Worm (Caenorhabditis elegans) whole organism, L1 larva: ENCODE measurements around the gene flp-21.

Experiments used
- C34B4.2 ChIP-seq: sonication (generic microtip); optimal IDR thresholded peaks from 2 replicates; lab custom pipeline; 2017; ENCODE audit warnings: mild to moderate bottlenecking, missing genetic modification characterization, missing compliant biosample characterization
- F16B12.6 ChIP-seq: fragments of 150-350 bp; optimal IDR thresholded peaks from 2 replicates; lab custom pipeline; 2014; ENCODE audit warnings: missing biosample characterization, missing genetic modification characterization
- aha-1 ChIP-seq: fragments of 150-350 bp; optimal IDR thresholded peaks from 2 replicates; lab custom pipeline; 2014; ENCODE audit warnings: missing biosample characterization, missing genetic modification characterization
- aly-2 ChIP-seq: fragments of 150-350 bp; optimal IDR thresholded peaks from 2 replicates; lab custom pipeline; 2014; ENCODE audit warnings: missing biosample characterization, missing genetic modification characterization
- ama-1 ChIP-seq: fragments of 150-350 bp; optimal IDR thresholded peaks from 2 replicates; lab custom pipeline; 2014
- blmp-1 ChIP-seq: fragments of 150-350 bp; optimal IDR thresholded peaks from 2 replicates; lab custom pipeline; 2014; ENCODE audit warnings: missing biosample characterization, missing genetic modification characterization
- ceh-82 ChIP-seq, 3 experiments: fragments of 150-350 bp in 1 of 3; sonication (generic microtip) in 2 of 3; optimal IDR thresholded peaks; 2 replicates each; lab custom pipeline; 2014 to 2017; ENCODE audit warnings: missing biosample characterization in 3 of 3, missing genetic modification characterization in 3 of 3
- ceh-90 ChIP-seq: sonication (generic microtip); optimal IDR thresholded peaks from 2 replicates; lab custom pipeline; 2016; ENCODE audit warnings: missing genetic modification characterization, missing compliant biosample characterization
- dpl-1 ChIP-seq, 3 experiments: fragments of 150-350 bp in 2 of 3; sonication (generic microtip) in 1 of 3; optimal IDR thresholded peaks; 2 replicates each; lab custom pipeline; 2014 to 2017; ENCODE audit warnings: missing biosample characterization in 3 of 3, missing genetic modification characterization in 3 of 3, missing genetic modification reagents in 3 of 3
- dsc-1 ChIP-seq: sonication (generic microtip); optimal IDR thresholded peaks from 2 replicates; lab custom pipeline; 2016; ENCODE audit warnings: mild to moderate bottlenecking, missing genetic modification characterization, missing compliant biosample characterization
- efl-3 ChIP-seq: fragments of 200-800 bp; sonication (Bioruptor generic); optimal IDR thresholded peaks from 2 replicates; lab custom pipeline; 2018; ENCODE audit warnings: mild to moderate bottlenecking, missing genetic modification characterization, missing compliant biosample characterization
- elt-3 ChIP-seq, 6 experiments: fragments of 150-350 bp in 1 of 6; sonication (generic microtip); optimal IDR thresholded peaks; 2 replicates each; lab custom pipeline; 2017 to 2018; ENCODE audit warnings: missing biosample characterization in 6 of 6, missing genetic modification characterization in 6 of 6, inconsistent platforms in 1 of 6
- ets-5 ChIP-seq: fragments of 200-800 bp; sonication (Bioruptor generic); IDR thresholded peaks from 2 replicates; pipeline ENCODE4 v1.3.6; 2022; ENCODE audit warnings: missing genetic modification characterization, missing compliant biosample characterization
- fkh-10 ChIP-seq: sonication (generic microtip); optimal IDR thresholded peaks from 2 replicates; lab custom pipeline; 2017; ENCODE audit warnings: missing biosample characterization, missing genetic modification reagents, missing genetic modification characterization
- fkh-8 ChIP-seq: sonication (generic microtip); optimal IDR thresholded peaks from 2 replicates; lab custom pipeline; 2016; ENCODE audit warnings: mild to moderate bottlenecking, missing genetic modification characterization, missing compliant biosample characterization
- fos-1 ChIP-seq: fragments of 150-350 bp; optimal IDR thresholded peaks from 2 replicates; lab custom pipeline; 2014; ENCODE audit warnings: missing biosample characterization, missing genetic modification characterization
- grh-1 ChIP-seq: fragments of 200-800 bp; sonication (Bioruptor generic); IDR thresholded peaks from 2 replicates; pipeline ENCODE4 v1.3.6; 2022; ENCODE audit warnings: missing genetic modification reagents, missing genetic modification characterization, missing compliant biosample characterization
- hlh-17 ChIP-seq: fragments of 200-800 bp; sonication (Bioruptor generic); optimal IDR thresholded peaks from 2 replicates; lab custom pipeline; 2018; ENCODE audit warnings: missing genetic modification characterization, mild to moderate bottlenecking, missing compliant biosample characterization, moderate library complexity, borderline replicate concordance
- hlh-4 ChIP-seq: sonication (generic microtip); optimal IDR thresholded peaks from 2 replicates; lab custom pipeline; 2016; ENCODE audit warnings: mild to moderate bottlenecking, missing genetic modification characterization, missing compliant biosample characterization
- hpl-2 ChIP-seq: fragments of 150-350 bp; optimal IDR thresholded peaks from 2 replicates; lab custom pipeline; 2014; ENCODE audit warnings: missing biosample characterization, missing genetic modification reagents, missing genetic modification characterization
- irx-1 ChIP-seq: sonication (generic microtip); optimal IDR thresholded peaks from 2 replicates; lab custom pipeline; 2016; ENCODE audit warnings: missing genetic modification characterization, missing compliant biosample characterization
- isw-1 ChIP-seq: fragments of 200-800 bp; sonication (Bioruptor generic); IDR thresholded peaks from 2 replicates; pipeline ENCODE4 v1.3.6; 2022; ENCODE audit warnings: missing genetic modification characterization, missing compliant biosample characterization
- lin-13 ChIP-seq: fragments of 150-350 bp; optimal IDR thresholded peaks from 2 replicates; lab custom pipeline; 2014; ENCODE audit warnings: missing biosample characterization, missing genetic modification reagents, missing genetic modification characterization
- lin-14 ChIP-seq: fragments of 200-800 bp; sonication (Bioruptor generic); optimal IDR thresholded peaks from 2 replicates; lab custom pipeline; 2018; ENCODE audit warnings: mild to moderate bottlenecking, missing genetic modification characterization, moderate library complexity, missing compliant biosample characterization
- lin-15B ChIP-seq: fragments of 150-350 bp; sonication (generic microtip); optimal IDR thresholded peaks from 3 replicates; lab custom pipeline; 2014; ENCODE audit warnings: missing biosample characterization, missing genetic modification characterization
- lin-35 ChIP-seq, 2 experiments: fragments of 150-350 bp; optimal IDR thresholded peaks; 2 replicates each; lab custom pipeline; 2014; ENCODE audit warnings: missing biosample characterization in 2 of 2, missing genetic modification characterization in 2 of 2, missing genetic modification reagents in 2 of 2
- lir-3 ChIP-seq: sonication (generic microtip); optimal IDR thresholded peaks from 2 replicates; lab custom pipeline; 2016; ENCODE audit warnings: mild to moderate bottlenecking, missing genetic modification characterization, moderate library complexity, missing compliant biosample characterization; ENCODE audit not compliant: poor library complexity
- lsy-2 ChIP-seq, 2 experiments: fragments of 150-350 bp; optimal IDR thresholded peaks; 2 replicates each; lab custom pipeline; 2014; ENCODE audit warnings: missing biosample characterization in 2 of 2, missing genetic modification characterization in 2 of 2
- mab-9 ChIP-seq: fragments of 200-800 bp; sonication (Bioruptor generic); IDR thresholded peaks from 2 replicates; pipeline ENCODE4 v1.3.6; 2022; ENCODE audit warnings: missing genetic modification reagents, missing genetic modification characterization, missing compliant biosample characterization
- mef-2 ChIP-seq: fragments of 150-350 bp; optimal IDR thresholded peaks from 2 replicates; lab custom pipeline; 2014; ENCODE audit warnings: missing biosample characterization, missing genetic modification characterization
- nhr-11 ChIP-seq: fragments of 150-350 bp; optimal IDR thresholded peaks from 2 replicates; lab custom pipeline; 2014; ENCODE audit warnings: missing biosample characterization, missing genetic modification characterization
- nhr-12 ChIP-seq: sonication (generic microtip); optimal IDR thresholded peaks from 2 replicates; lab custom pipeline; 2017; ENCODE audit warnings: missing biosample characterization, missing genetic modification characterization
- nhr-19 ChIP-seq: fragments of 200-800 bp; sonication (Bioruptor generic); conservative IDR thresholded peaks from 2 replicates; pipeline ENCODE4 v1.3.6; 2022; ENCODE audit warnings: missing genetic modification characterization, missing compliant biosample characterization
- nhr-20 ChIP-seq: sonication (generic microtip); optimal IDR thresholded peaks from 2 replicates; lab custom pipeline; 2016; ENCODE audit warnings: mild to moderate bottlenecking, missing genetic modification characterization, missing compliant biosample characterization
- nhr-237 ChIP-seq: fragments of 150-350 bp; optimal IDR thresholded peaks from 2 replicates; lab custom pipeline; 2014; ENCODE audit warnings: missing biosample characterization, missing genetic modification characterization
- nhr-28 ChIP-seq: fragments of 150-350 bp; optimal IDR thresholded peaks from 2 replicates; lab custom pipeline; 2014; ENCODE audit warnings: missing biosample characterization, missing genetic modification characterization
- nhr-71 ChIP-seq: sonication (generic microtip); optimal IDR thresholded peaks from 2 replicates; lab custom pipeline; 2016; ENCODE audit warnings: mild to moderate bottlenecking, missing genetic modification characterization, moderate library complexity, missing compliant biosample characterization
- nhr-77 ChIP-seq: fragments of 150-350 bp; optimal IDR thresholded peaks from 2 replicates; lab custom pipeline; 2014; ENCODE audit warnings: missing biosample characterization, missing genetic modification characterization
- nhr-84 ChIP-seq: sonication (generic microtip); optimal IDR thresholded peaks from 2 replicates; lab custom pipeline; 2017; ENCODE audit warnings: missing biosample characterization, missing genetic modification characterization
- nhr-85 ChIP-seq: sonication (generic microtip); peaks from one replicate; lab custom pipeline; 2016; ENCODE audit warnings: missing genetic modification characterization, inconsistent platforms, missing compliant biosample characterization
- nhr-90 ChIP-seq: sonication (generic microtip); optimal IDR thresholded peaks from 2 replicates; lab custom pipeline; 2016; ENCODE audit warnings: mild to moderate bottlenecking, missing genetic modification characterization, missing compliant biosample characterization; ENCODE audit not compliant: poor library complexity
- pag-3 ChIP-seq: sonication (generic microtip); optimal IDR thresholded peaks from 2 replicates; lab custom pipeline; 2017; ENCODE audit warnings: missing genetic modification characterization, mild to moderate bottlenecking, missing compliant biosample characterization, antibody characterized with exemption, borderline replicate concordance; ENCODE audit not compliant: insufficient read depth
- pqm-1 ChIP-seq: sonication (generic microtip); optimal IDR thresholded peaks from 3 replicates; lab custom pipeline; 2017; ENCODE audit warnings: missing biosample characterization, missing genetic modification characterization
- rnt-1 ChIP-seq: sonication (generic microtip); optimal IDR thresholded peaks from 2 replicates; lab custom pipeline; 2016; ENCODE audit warnings: mild to moderate bottlenecking, missing genetic modification characterization, moderate library complexity, missing compliant biosample characterization
- skn-1 ChIP-seq: fragments of 150-350 bp; optimal IDR thresholded peaks from 2 replicates; lab custom pipeline; 2014; ENCODE audit warnings: missing biosample characterization, missing genetic modification characterization
- snu-23 ChIP-seq: sonication (generic microtip); optimal IDR thresholded peaks from 2 replicates; lab custom pipeline; 2016; ENCODE audit warnings: missing genetic modification characterization, missing compliant biosample characterization
- sox-4 ChIP-seq: sonication (generic microtip); optimal IDR thresholded peaks from 2 replicates; lab custom pipeline; 2016; ENCODE audit warnings: missing genetic modification characterization, missing compliant biosample characterization
- sptf-1 ChIP-seq: fragments of 150-350 bp; optimal IDR thresholded peaks from 2 replicates; lab custom pipeline; 2014; ENCODE audit warnings: missing biosample characterization, missing genetic modification characterization
- tbx-2 ChIP-seq: sonication (generic microtip); optimal IDR thresholded peaks from 2 replicates; lab custom pipeline; 2016; ENCODE audit warnings: missing genetic modification characterization, missing compliant biosample characterization
- unc-130 ChIP-seq: fragments of 150-350 bp; optimal IDR thresholded peaks from 2 replicates; lab custom pipeline; 2017; ENCODE audit warnings: missing biosample characterization, missing genetic modification characterization, inconsistent platforms

Gene flp-21

ce11 chrV:7775226-7775625 is 17.9 kb upstream of the flp-21 start:
- peak in 1 of 2 experiments; percentile 7 for TF ChIP-seq lsy-2 (tag; optimal IDR thresholded peaks at IDR 0.05; lab: Kevin White, UChicago)
- TF ChIP-seq nhr-85: peak; percentile 52
- TF ChIP-seq isw-1: no peak
- TF ChIP-seq nhr-19 (GFP tag; lab: Robert Waterston, UW): no peak

DNA sequence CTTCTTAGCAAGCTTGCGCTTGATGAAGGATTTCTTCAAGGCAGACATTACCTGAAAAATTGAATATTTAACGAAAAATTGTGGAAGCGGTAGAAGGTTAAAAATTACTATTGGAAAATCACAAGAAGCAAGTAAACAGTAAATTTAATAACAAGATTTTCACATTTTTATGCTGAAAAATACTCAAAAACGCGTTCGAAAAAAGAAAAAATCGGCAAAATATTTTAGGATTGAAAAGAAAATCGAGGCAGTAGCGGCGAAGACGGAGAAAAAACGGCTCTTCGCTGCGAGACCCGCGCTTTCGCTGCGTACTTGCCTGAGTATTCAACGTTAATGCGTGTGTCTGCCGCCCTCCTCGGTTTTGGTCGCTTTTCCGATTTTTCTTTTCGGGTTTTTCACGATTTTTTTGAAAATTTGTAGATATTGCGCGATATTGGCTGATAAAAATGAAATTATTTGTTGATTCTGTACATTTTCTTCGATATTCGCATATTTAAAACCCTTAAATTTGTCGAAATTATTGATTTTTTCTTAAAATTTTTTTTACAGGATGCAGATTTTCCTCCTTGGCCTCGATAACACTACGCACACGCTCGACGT is 17.0 kb upstream of the flp-21 start, which contains the start of the genes rpl-39 and rps-30:
TSS of gene rpl-39 (minus strand) at position 51 of the 600 bp plus-strand sequence.
TSS of gene rps-30 (plus strand) at position 550 of the 600 bp plus-strand sequence.
- TF ChIP-seq grh-1 (GFP tag; lab: Robert Waterston, UW) (peak; percentile 70), hlh-4 (tag; lab: Kevin White, UChicago) (no peak), nhr-19 (GFP tag; lab: Robert Waterston, UW) (peak; percentile 81), C34B4.2 (tag; lab: Kevin White, UChicago) (no peak), nhr-12 (no peak), aly-2 (tag; lab: Kevin White, UChicago) (peak; percentile 45), isw-1 (peak; percentile 87), pqm-1 (tag; lab: Kevin White, UChicago) (no peak), pag-3 (tag; lab: Kevin White, UChicago) (no peak), nhr-85 (peak; percentile 87), skn-1 (tag; lab: Kevin White, UChicago) (peak; percentile 89), aha-1 (tag; lab: Kevin White, UChicago) (peak; percentile 24), ama-1 (peak; percentile 39), efl-3 (no peak), ceh-90 (tag; lab: Kevin White, UChicago) (no peak), nhr-77 (tag; lab: Kevin White, UChicago) (peak; percentile 62), snu-23 (GFP tag; lab: Kevin White, UChicago) (peak; percentile 91), hpl-2 (GFP tag; lab: Kevin White, UChicago) (peak; percentile 72), ceh-82 (tag; optimal IDR thresholded peaks at IDR 0.05; lab: Kevin White, UChicago) (peak; percentile 84 to 94 (median 84)), fos-1 (tag; lab: Kevin White, UChicago) (peak; percentile 57), nhr-20 (tag; lab: Kevin White, UChicago) (peak; percentile 88), hlh-17 (no peak), fkh-10 (peak; percentile 46), tbx-2 (tag; lab: Kevin White, UChicago) (peak; percentile 78), F16B12.6 (tag; lab: Kevin White, UChicago) (peak; percentile 50), lin-15B (peak; percentile 79), mab-9 (no peak), elt-3 (tag; optimal IDR thresholded peaks at IDR 0.05; lab: Kevin White, UChicago) (peak in 5 of 6 experiments; percentile 23 to 82 (median 61)), fkh-8 (peak; percentile 85), lin-35 (GFP tag; optimal IDR thresholded peaks at IDR 0.05; lab: Kevin White, UChicago) (peak; percentile 82 to 90), nhr-84 (tag; lab: Kevin White, UChicago) (no peak), nhr-71 (peak; percentile 91), dsc-1 (tag; lab: Kevin White, UChicago) (peak; percentile 54), rnt-1 (tag; lab: Kevin White, UChicago) (peak; percentile 86), nhr-237 (tag; lab: Kevin White, UChicago) (peak; percentile 17), lin-13 (peak; percentile 88), sptf-1 (tag; lab: Kevin White, UChicago) (no peak), dpl-1 (GFP tag; optimal IDR thresholded peaks at IDR 0.05; lab: Kevin White, UChicago) (peak; percentile 77 to 80 (median 78)), nhr-28 (tag; lab: Kevin White, UChicago) (no peak), sox-4 (tag; lab: Kevin White, UChicago) (no peak), blmp-1 (tag; lab: Kevin White, UChicago) (peak; percentile 71), irx-1 (tag; lab: Kevin White, UChicago) (peak; percentile 41), mef-2 (tag; lab: Kevin White, UChicago) (peak; percentile 38), lir-3 (no peak), nhr-90 (tag; lab: Kevin White, UChicago) (peak; percentile 59), lin-14 (GFP tag; lab: Kevin White, UChicago) (peak; percentile 88), nhr-11 (tag; lab: Kevin White, UChicago) (peak; percentile 29), unc-130 (tag; lab: Kevin White, UChicago) (peak; percentile 84), ets-5 (GFP tag; lab: Robert Waterston, UW) (no peak)
